Worm (Caenorhabditis elegans) whole organism, L3 larva: ENCODE measurements around the gene ceh-81.
A peak's percentile ranks its signal among the peaks of the same experiment; 100 is the strongest.

Source experiments
- R02D3.7 ChIP-seq: fragments of 150-350 bp; optimal IDR thresholded peaks from 2 replicates; lab custom pipeline; 2014; ENCODE audit warnings: missing biosample characterization, missing genetic modification characterization
- ZK546.5 ChIP-seq: sonication (generic microtip); optimal IDR thresholded peaks from 2 replicates; lab custom pipeline; 2017; ENCODE audit warnings: missing biosample characterization, missing genetic modification characterization
- aly-2 ChIP-seq: fragments of 150-350 bp; optimal IDR thresholded peaks from 2 replicates; lab custom pipeline; 2014; ENCODE audit warnings: missing biosample characterization, missing genetic modification characterization
- ceh-16 ChIP-seq: sonication (generic microtip); optimal IDR thresholded peaks from 2 replicates; lab custom pipeline; 2017; ENCODE audit warnings: missing biosample characterization, missing genetic modification characterization
- daf-12 ChIP-seq: fragments of 150-350 bp; optimal IDR thresholded peaks from 2 replicates; lab custom pipeline; 2014; ENCODE audit warnings: missing biosample characterization, missing genetic modification reagents, missing genetic modification characterization
- egl-5 ChIP-seq: fragments of 150-350 bp; optimal IDR thresholded peaks from 2 replicates; lab custom pipeline; 2017; ENCODE audit warnings: missing biosample characterization, missing genetic modification reagents, missing genetic modification characterization, inconsistent platforms
- elt-1 ChIP-seq: fragments of 150-350 bp; optimal IDR thresholded peaks from 2 replicates; lab custom pipeline; 2014; ENCODE audit warnings: missing biosample characterization, missing genetic modification characterization
- elt-2 ChIP-seq: sonication (generic microtip); optimal IDR thresholded peaks from 2 replicates; lab custom pipeline; 2016; ENCODE audit warnings: missing genetic modification reagents, mild to moderate bottlenecking, missing genetic modification characterization, missing compliant biosample characterization
- fkh-10 ChIP-seq: sonication (generic microtip); optimal IDR thresholded peaks from 2 replicates; lab custom pipeline; 2017; ENCODE audit warnings: missing biosample characterization, missing genetic modification reagents, missing genetic modification characterization
- fkh-2 ChIP-seq: fragments of 150-350 bp; optimal IDR thresholded peaks from 2 replicates; lab custom pipeline; 2014; ENCODE audit warnings: missing biosample characterization, missing genetic modification reagents, missing genetic modification characterization
- fos-1 ChIP-seq: fragments of 150-350 bp; optimal IDR thresholded peaks from 2 replicates; lab custom pipeline; 2014; ENCODE audit warnings: missing biosample characterization, missing genetic modification characterization
- hmg-11 ChIP-seq: sonication (generic microtip); optimal IDR thresholded peaks from 2 replicates; lab custom pipeline; 2016; ENCODE audit warnings: missing genetic modification characterization, missing compliant biosample characterization
- jun-1 ChIP-seq: fragments of 150-350 bp; optimal IDR thresholded peaks from 2 replicates; lab custom pipeline; 2014; ENCODE audit warnings: missing biosample characterization, missing genetic modification reagents, missing genetic modification characterization
- lin-15B ChIP-seq: fragments of 150-350 bp; optimal IDR thresholded peaks from 2 replicates; lab custom pipeline; 2014; ENCODE audit warnings: missing biosample characterization, missing genetic modification characterization
- lin-39 ChIP-seq: fragments of 150-350 bp; optimal IDR thresholded peaks from 2 replicates; lab custom pipeline; 2018; ENCODE audit warnings: missing biosample characterization, missing genetic modification reagents, missing genetic modification characterization
- nhr-12 ChIP-seq: fragments of 150-350 bp; optimal IDR thresholded peaks from 2 replicates; lab custom pipeline; 2014; ENCODE audit warnings: missing biosample characterization, missing genetic modification characterization
- nhr-237 ChIP-seq: fragments of 150-350 bp; optimal IDR thresholded peaks from 2 replicates; lab custom pipeline; 2014; ENCODE audit warnings: missing biosample characterization, missing genetic modification characterization
- nhr-28 ChIP-seq: fragments of 150-350 bp; optimal IDR thresholded peaks from 2 replicates; lab custom pipeline; 2014; ENCODE audit warnings: missing biosample characterization, missing genetic modification characterization
- nhr-67 ChIP-seq: fragments of 150-350 bp; optimal IDR thresholded peaks from 2 replicates; lab custom pipeline; 2014; ENCODE audit warnings: missing biosample characterization, missing genetic modification characterization
- nhr-76 ChIP-seq: fragments of 150-350 bp; sonication (generic microtip); optimal IDR thresholded peaks from 5 replicates; lab custom pipeline; 2014; ENCODE audit warnings: missing biosample characterization, missing genetic modification characterization
- pha-4 ChIP-seq: fragments of 150-350 bp; optimal IDR thresholded peaks from 2 replicates; lab custom pipeline; 2014; ENCODE audit warnings: missing biosample characterization, missing genetic modification reagents, missing genetic modification characterization
- pqm-1 ChIP-seq: fragments of 150-350 bp; optimal IDR thresholded peaks from 2 replicates; lab custom pipeline; 2017; ENCODE audit warnings: missing biosample characterization, missing genetic modification characterization, inconsistent platforms
- sea-2 ChIP-seq: fragments of 150-350 bp; sonication (generic microtip); optimal IDR thresholded peaks from 4 replicates; lab custom pipeline; 2014; ENCODE audit warnings: missing biosample characterization, missing genetic modification reagents, missing genetic modification characterization
- skn-1 ChIP-seq: fragments of 150-350 bp; optimal IDR thresholded peaks from 2 replicates; lab custom pipeline; 2014; ENCODE audit warnings: missing biosample characterization, missing genetic modification characterization
- snpc-4 ChIP-seq: fragments of 150-350 bp; optimal IDR thresholded peaks from 2 replicates; lab custom pipeline; 2014; ENCODE audit warnings: missing biosample characterization, missing genetic modification characterization
- tbx-2 ChIP-seq: sonication (generic microtip); optimal IDR thresholded peaks from 2 replicates; lab custom pipeline; 2016; ENCODE audit warnings: mild to moderate bottlenecking, missing genetic modification characterization, missing compliant biosample characterization
- unc-39 ChIP-seq: sonication (generic microtip); optimal IDR thresholded peaks from 4 replicates; lab custom pipeline; 2017; ENCODE audit warnings: missing biosample characterization, missing genetic modification characterization
- unc-62 ChIP-seq: fragments of 150-350 bp; sonication (generic microtip); optimal IDR thresholded peaks from 4 replicates; lab custom pipeline; 2014; ENCODE audit warnings: missing biosample characterization, missing genetic modification reagents, missing genetic modification characterization
- zag-1 ChIP-seq: fragments of 150-350 bp; optimal IDR thresholded peaks from 2 replicates; lab custom pipeline; 2014; ENCODE audit warnings: missing biosample characterization, missing genetic modification characterization
- ztf-4 ChIP-seq: fragments of 150-350 bp; optimal IDR thresholded peaks from 2 replicates; lab custom pipeline; 2014; ENCODE audit warnings: missing biosample characterization, missing genetic modification characterization

ceh-81 gene

DNA sequence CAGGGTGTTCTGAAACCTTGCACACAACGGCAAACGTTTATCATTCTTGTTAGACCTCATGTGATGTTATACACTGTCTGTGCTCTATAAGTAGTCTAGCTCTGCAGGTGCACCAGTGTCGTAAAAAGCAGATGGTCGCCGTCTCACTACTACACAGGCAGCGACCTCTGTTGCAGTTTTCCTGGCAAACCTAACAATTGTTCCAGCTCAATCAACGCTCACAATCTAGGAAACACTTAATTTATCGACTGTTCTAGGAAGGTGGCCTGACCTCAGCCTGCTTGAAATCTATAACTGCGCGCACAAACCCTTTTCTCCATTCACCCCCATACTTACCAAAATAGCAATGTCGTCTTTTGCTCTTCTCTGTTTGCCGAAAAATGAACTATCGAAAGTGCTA, 5.9 kb upstream of the ceh-81 start, which contains the start of gene fbxb-11:
Gene fbxb-11, plus strand, starts transcription at position 301 of the 400 bp plus-strand sequence.
- TF ChIP-seq fkh-10 (GFP tag; lab: Kevin White, UChicago) (no peak), fos-1 (tag; lab: Kevin White, UChicago) (no peak), unc-39 (tag; lab: Kevin White, UChicago) (no peak), hmg-11 (tag; lab: Kevin White, UChicago) (no peak), ztf-4 (tag; lab: Kevin White, UChicago) (no peak), nhr-237 (tag; lab: Kevin White, UChicago) (no peak), ZK546.5 (tag; lab: Kevin White, UChicago) (no peak), sea-2 (GFP tag; lab: Kevin White, UChicago) (no peak), snpc-4 (no peak), nhr-67 (tag; lab: Kevin White, UChicago) (no peak), unc-62 (no peak), nhr-76 (tag; lab: Kevin White, UChicago) (no peak), daf-12 (tag; lab: Kevin White, UChicago) (no peak), nhr-12 (tag; lab: Kevin White, UChicago) (no peak), nhr-28 (tag; lab: Kevin White, UChicago) (no peak)
- TF ChIP-seq, all 47 proteins: peak for 0

- TF ChIP-seq elt-1 (no peak), ztf-4 (tag; lab: Kevin White, UChicago) (no peak), egl-5 (tag; lab: Kevin White, UChicago) (no peak)
- TF ChIP-seq, all 47 proteins: peak for 0
Observed at ce11 chrII:1725735-1726134, 4.5 kb upstream of the ceh-81 start, which contains the start of gene F45C12.17. Gene F45C12.17, plus strand, starts transcription at chrII:1726111.

DNA sequence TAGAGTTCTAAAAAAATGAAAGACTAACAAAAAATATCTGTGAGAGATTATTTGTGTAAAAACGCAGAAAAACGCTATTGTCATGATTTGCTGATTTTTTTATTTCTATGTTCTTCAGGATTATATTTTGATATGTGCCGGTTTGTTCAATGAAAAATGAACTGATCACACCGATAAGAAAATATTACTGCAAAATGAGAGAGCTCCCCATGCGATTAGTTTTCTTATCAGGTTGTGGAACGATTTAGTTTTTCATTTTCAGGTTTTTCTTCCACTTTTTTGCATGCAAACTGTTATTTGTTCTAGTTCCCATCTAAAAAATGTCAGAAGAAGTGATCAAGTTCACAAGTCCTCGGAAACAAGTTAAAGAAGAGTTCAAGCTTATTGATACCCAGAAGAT, 1.9 kb upstream of the ceh-81 start, which contains the start of gene btb-9:
Gene btb-9, plus strand, starts transcription at position 254 of the 400 bp plus-strand sequence.
- TF ChIP-seq elt-2 (tag; lab: Kevin White, UChicago): peak; percentile 92
- TF ChIP-seq pqm-1 (tag; lab: Kevin White, UChicago): peak; percentile 89
- TF ChIP-seq R02D3.7 (tag; lab: Kevin White, UChicago): no peak
- TF ChIP-seq, all 47 proteins: peak for 2

DNA sequence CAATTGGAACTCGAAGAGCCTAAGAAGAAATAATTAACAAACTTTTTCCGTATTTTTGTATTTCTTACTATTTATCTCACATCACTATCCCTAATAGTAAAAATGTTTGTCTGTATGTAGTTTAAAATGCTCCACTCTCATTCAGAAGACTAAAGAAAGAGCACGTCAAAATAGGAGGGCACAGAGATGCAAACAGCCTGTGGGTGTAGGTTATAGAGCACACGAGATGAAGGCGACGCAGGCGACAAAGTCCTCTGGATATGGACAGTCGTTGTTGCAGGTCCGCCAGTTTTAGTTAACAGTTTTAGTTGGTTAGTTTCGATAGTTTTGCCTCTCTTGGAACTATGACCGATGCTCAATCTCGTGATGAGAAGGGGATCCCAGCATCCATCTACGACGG, 1.7 kb downstream of the ceh-81 start, which contains the start of gene ceh-82:
Gene ceh-82, plus strand, starts transcription at position 301 of the 400 bp plus-strand sequence.
- no peak for TF ChIP-seq jun-1
- no peak for TF ChIP-seq lin-15B (tag; lab: Kevin White, UChicago)
- TF ChIP-seq ceh-16 (tag; lab: Kevin White, UChicago): no peak
- no peak for TF ChIP-seq snpc-4
- TF ChIP-seq nhr-12 (tag; lab: Kevin White, UChicago): no peak
- no peak for TF ChIP-seq tbx-2 (tag; lab: Kevin White, UChicago)
- no peak for TF ChIP-seq nhr-237 (tag; lab: Kevin White, UChicago)

ce11 chrII:1735145-1735544, 4.9 kb downstream of the ceh-81 start:
- no peak for TF ChIP-seq tbx-2 (tag; lab: Kevin White, UChicago)
- no peak for TF ChIP-seq ztf-4 (tag; lab: Kevin White, UChicago)
- no peak for TF ChIP-seq skn-1
- no peak for TF ChIP-seq unc-39 (tag; lab: Kevin White, UChicago)
- TF ChIP-seq ceh-16 (tag; lab: Kevin White, UChicago): no peak
- no peak for TF ChIP-seq ZK546.5 (tag; lab: Kevin White, UChicago)
- TF ChIP-seq fkh-2 (tag; lab: Kevin White, UChicago): no peak
- no peak for TF ChIP-seq nhr-12 (tag; lab: Kevin White, UChicago)
- no peak for TF ChIP-seq nhr-67 (tag; lab: Kevin White, UChicago)
- no peak for TF ChIP-seq R02D3.7 (tag; lab: Kevin White, UChicago)
- TF ChIP-seq zag-1 (tag; lab: Kevin White, UChicago): no peak

DNA sequence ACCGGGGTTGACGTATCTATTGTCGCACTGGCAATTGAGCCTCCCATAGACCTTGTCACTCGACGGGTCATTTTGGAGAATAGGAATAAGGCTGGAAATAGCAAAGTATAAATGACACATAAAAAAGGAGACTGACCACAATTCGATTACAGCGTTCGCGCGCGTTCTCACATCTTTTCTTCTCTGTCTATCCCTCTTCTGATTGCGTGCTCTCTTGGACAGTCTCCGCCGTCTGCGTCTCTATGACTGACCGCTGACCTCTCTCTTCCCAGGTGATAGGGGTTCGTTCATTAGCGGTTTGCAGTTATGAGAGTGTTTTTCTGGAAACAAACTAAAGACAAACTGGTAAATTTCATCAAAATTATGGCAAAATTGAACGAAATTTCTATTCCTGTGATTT, 6.2 kb downstream of the ceh-81 start, which contains the start of gene ceh-83:
Gene ceh-83, minus strand, starts transcription at position 181 of the 400 bp plus-strand sequence.
- no peak for TF ChIP-seq fos-1 (tag; lab: Kevin White, UChicago)
- TF ChIP-seq aly-2 (tag; lab: Kevin White, UChicago): no peak
- TF ChIP-seq ztf-4 (tag; lab: Kevin White, UChicago): no peak
- no peak for TF ChIP-seq lin-39
- TF ChIP-seq pha-4: no peak
